Worm (Caenorhabditis elegans): Measurements from ENCODE around the gene Y110A2AL.10.
"Not testable (repeated sequence)": the region's sequence is repeated elsewhere in the genome, so short reads cannot be mapped to it uniquely, and the experiment has no call there.

DNA sequence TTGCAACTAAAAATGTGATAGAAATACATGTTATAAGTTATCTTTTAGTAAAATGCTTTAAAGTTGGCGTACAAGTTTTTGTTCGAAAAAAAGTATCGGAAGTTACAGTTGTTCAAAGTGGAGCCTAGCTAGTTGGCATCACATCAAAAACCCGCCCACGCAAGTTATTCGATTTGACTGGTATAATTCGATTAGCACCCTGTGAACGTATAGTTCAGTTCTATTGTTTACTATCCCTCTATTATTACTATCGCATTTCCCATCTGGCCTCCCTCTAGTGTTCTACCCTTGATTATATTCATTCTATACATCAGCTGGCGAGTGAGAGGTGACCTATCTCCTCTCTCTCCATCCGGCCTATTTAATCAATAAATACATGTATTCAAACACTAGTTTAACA is 32.7 kb downstream of the Y110A2AL.10 start, which contains the start of gene Y110A2AL.4:
- not testable (repeated sequence) for TF ChIP-seq gei-17 (GFP tag; optimal IDR thresholded peaks at IDR 0.05); nfya-2 (GFP tag; IDR thresholded peaks at IDR 0.05); madf-8 (GFP tag; conservative IDR thresholded peaks at IDR 0.05); egl-18 (GFP tag; IDR thresholded peaks at IDR 0.05); Y56A3A.18 (GFP tag; IDR thresholded peaks at IDR 0.05)

Data from whole organism, young adult.